Worm (Caenorhabditis elegans): ENCODE results near the gene W07A12.4.

DNA sequence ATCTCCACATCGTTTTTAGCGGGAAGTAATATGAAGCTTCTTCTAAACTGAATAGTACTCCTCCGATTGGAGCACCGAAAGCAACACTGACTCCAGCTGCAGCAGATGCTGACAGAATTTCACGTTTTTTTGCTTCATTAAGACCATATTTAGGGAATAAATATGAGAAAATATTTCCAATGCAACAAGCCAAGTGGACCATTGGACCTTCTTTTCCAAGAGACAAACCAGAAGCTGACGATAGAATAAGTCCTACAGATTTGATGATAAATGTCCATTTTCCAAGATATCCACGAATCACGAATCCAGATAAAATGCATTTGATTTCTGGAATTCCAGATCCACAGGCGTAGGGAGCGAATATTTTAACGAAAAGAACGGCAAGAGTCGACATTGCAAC lies 48.8 kb upstream of the W07A12.4 start:
- TF ChIP-seq nfya-1 (tag; optimal IDR thresholded peaks at IDR 0.05) (no peak), sox-4 (tag; optimal IDR thresholded peaks at IDR 0.05) (no peak), fax-1 (tag; optimal IDR thresholded peaks at IDR 0.05) (no peak), pqm-1 (tag; optimal IDR thresholded peaks at IDR 0.05) (no peak), fkh-6 (tag; optimal IDR thresholded peaks at IDR 0.05) (no peak), ceh-14 (tag; optimal IDR thresholded peaks at IDR 0.05) (no peak), npax-4 (tag; optimal IDR thresholded peaks at IDR 0.05) (no peak)
